Worm (Caenorhabditis elegans) whole organism, L3 larva: Measurements from ENCODE around the gene F36A4.4.

Experiments
- aly-2 ChIP-seq: fragments of 150-350 bp; optimal IDR thresholded peaks from 2 replicates; lab custom pipeline; 2014; ENCODE audit warnings: missing biosample characterization, missing genetic modification characterization
- ama-1 ChIP-seq: fragments of 150-350 bp; optimal IDR thresholded peaks from 2 replicates; lab custom pipeline; 2018
- ceh-28 ChIP-seq: fragments of 150-350 bp; optimal IDR thresholded peaks from 2 replicates; lab custom pipeline; 2014; ENCODE audit warnings: missing biosample characterization, missing genetic modification reagents, missing genetic modification characterization
- ceh-9 ChIP-seq: sonication (generic microtip); optimal IDR thresholded peaks from 2 replicates; lab custom pipeline; 2018; ENCODE audit warnings: missing biosample characterization, missing genetic modification characterization
- daf-12 ChIP-seq: fragments of 150-350 bp; optimal IDR thresholded peaks from 2 replicates; lab custom pipeline; 2014; ENCODE audit warnings: missing biosample characterization, missing genetic modification reagents, missing genetic modification characterization
- egl-27 ChIP-seq: sonication (generic microtip); optimal IDR thresholded peaks from 4 replicates; lab custom pipeline; 2017; ENCODE audit warnings: missing biosample characterization, missing genetic modification reagents, missing genetic modification characterization
- egl-5 ChIP-seq: fragments of 150-350 bp; optimal IDR thresholded peaks from 2 replicates; lab custom pipeline; 2017; ENCODE audit warnings: missing biosample characterization, missing genetic modification reagents, missing genetic modification characterization, inconsistent platforms
- elt-2 ChIP-seq: sonication (generic microtip); optimal IDR thresholded peaks from 2 replicates; lab custom pipeline; 2016; ENCODE audit warnings: missing genetic modification reagents, mild to moderate bottlenecking, missing genetic modification characterization, missing compliant biosample characterization
- elt-3 ChIP-seq, 3 experiments: fragments of 150-350 bp in 1 of 3; sonication (generic microtip) in 2 of 3; optimal IDR thresholded peaks; 2 replicates in 2 of 3; 4 replicates in 1 of 3; lab custom pipeline; 2014 to 2017; ENCODE audit warnings: missing biosample characterization in 3 of 3, missing genetic modification characterization in 3 of 3
- eor-1 ChIP-seq, 2 experiments: fragments of 150-350 bp; optimal IDR thresholded peaks; 2 replicates each; lab custom pipeline; 2014 to 2018; ENCODE audit warnings: missing biosample characterization in 2 of 2, missing genetic modification characterization in 2 of 2
- fkh-10 ChIP-seq: sonication (generic microtip); optimal IDR thresholded peaks from 2 replicates; lab custom pipeline; 2017; ENCODE audit warnings: missing biosample characterization, missing genetic modification reagents, missing genetic modification characterization
- fkh-2 ChIP-seq: fragments of 150-350 bp; optimal IDR thresholded peaks from 2 replicates; lab custom pipeline; 2014; ENCODE audit warnings: missing biosample characterization, missing genetic modification reagents, missing genetic modification characterization
- hmg-11 ChIP-seq: sonication (generic microtip); optimal IDR thresholded peaks from 2 replicates; lab custom pipeline; 2016; ENCODE audit warnings: missing genetic modification characterization, missing compliant biosample characterization
- lin-15B ChIP-seq: fragments of 150-350 bp; optimal IDR thresholded peaks from 2 replicates; lab custom pipeline; 2014; ENCODE audit warnings: missing biosample characterization, missing genetic modification characterization
- lin-39 ChIP-seq: fragments of 150-350 bp; optimal IDR thresholded peaks from 2 replicates; lab custom pipeline; 2018; ENCODE audit warnings: missing biosample characterization, missing genetic modification reagents, missing genetic modification characterization
- lsy-12 ChIP-seq: sonication (generic microtip); optimal IDR thresholded peaks from 2 replicates; lab custom pipeline; 2016; ENCODE audit warnings: mild to moderate bottlenecking, missing genetic modification characterization, missing compliant biosample characterization
- mdl-1 ChIP-seq: fragments of 150-350 bp; optimal IDR thresholded peaks from 2 replicates; lab custom pipeline; 2014; ENCODE audit warnings: missing biosample characterization, missing genetic modification characterization
- nhr-12 ChIP-seq: fragments of 150-350 bp; optimal IDR thresholded peaks from 2 replicates; lab custom pipeline; 2014; ENCODE audit warnings: missing biosample characterization, missing genetic modification characterization
- nhr-23 ChIP-seq: fragments of 150-350 bp; optimal IDR thresholded peaks from 2 replicates; lab custom pipeline; 2014; ENCODE audit warnings: missing biosample characterization, missing genetic modification reagents, missing genetic modification characterization
- nhr-237 ChIP-seq: fragments of 150-350 bp; optimal IDR thresholded peaks from 2 replicates; lab custom pipeline; 2014; ENCODE audit warnings: missing biosample characterization, missing genetic modification characterization
- nhr-25 ChIP-seq: sonication (generic microtip); optimal IDR thresholded peaks from 2 replicates; lab custom pipeline; 2017; ENCODE audit warnings: missing biosample characterization, missing genetic modification characterization
- nhr-28 ChIP-seq: fragments of 150-350 bp; optimal IDR thresholded peaks from 2 replicates; lab custom pipeline; 2014; ENCODE audit warnings: missing biosample characterization, missing genetic modification characterization
- nhr-76 ChIP-seq: fragments of 150-350 bp; sonication (generic microtip); optimal IDR thresholded peaks from 5 replicates; lab custom pipeline; 2014; ENCODE audit warnings: missing biosample characterization, missing genetic modification characterization
- nhr-77 ChIP-seq: fragments of 150-350 bp; optimal IDR thresholded peaks from 2 replicates; lab custom pipeline; 2014; ENCODE audit warnings: missing biosample characterization, missing genetic modification characterization
- pha-4 ChIP-seq: fragments of 150-350 bp; optimal IDR thresholded peaks from 2 replicates; lab custom pipeline; 2014; ENCODE audit warnings: missing biosample characterization, missing genetic modification reagents, missing genetic modification characterization
- pqm-1 ChIP-seq: fragments of 150-350 bp; optimal IDR thresholded peaks from 2 replicates; lab custom pipeline; 2017; ENCODE audit warnings: missing biosample characterization, missing genetic modification characterization, inconsistent platforms
- sea-2 ChIP-seq: fragments of 150-350 bp; sonication (generic microtip); optimal IDR thresholded peaks from 4 replicates; lab custom pipeline; 2014; ENCODE audit warnings: missing biosample characterization, missing genetic modification reagents, missing genetic modification characterization
- tbx-2 ChIP-seq: sonication (generic microtip); optimal IDR thresholded peaks from 2 replicates; lab custom pipeline; 2016; ENCODE audit warnings: mild to moderate bottlenecking, missing genetic modification characterization, missing compliant biosample characterization
- unc-39 ChIP-seq: sonication (generic microtip); optimal IDR thresholded peaks from 4 replicates; lab custom pipeline; 2017; ENCODE audit warnings: missing biosample characterization, missing genetic modification characterization
- unc-62 ChIP-seq: fragments of 150-350 bp; sonication (generic microtip); optimal IDR thresholded peaks from 4 replicates; lab custom pipeline; 2014; ENCODE audit warnings: missing biosample characterization, missing genetic modification reagents, missing genetic modification characterization
- zag-1 ChIP-seq: fragments of 150-350 bp; optimal IDR thresholded peaks from 2 replicates; lab custom pipeline; 2014; ENCODE audit warnings: missing biosample characterization, missing genetic modification characterization
- ztf-11 ChIP-seq: fragments of 150-350 bp; optimal IDR thresholded peaks from 2 replicates; lab custom pipeline; 2014; ENCODE audit warnings: missing biosample characterization, missing genetic modification characterization
- ztf-4 ChIP-seq: fragments of 150-350 bp; optimal IDR thresholded peaks from 2 replicates; lab custom pipeline; 2014; ENCODE audit warnings: missing biosample characterization, missing genetic modification characterization

The F36A4.4 gene

DNA sequence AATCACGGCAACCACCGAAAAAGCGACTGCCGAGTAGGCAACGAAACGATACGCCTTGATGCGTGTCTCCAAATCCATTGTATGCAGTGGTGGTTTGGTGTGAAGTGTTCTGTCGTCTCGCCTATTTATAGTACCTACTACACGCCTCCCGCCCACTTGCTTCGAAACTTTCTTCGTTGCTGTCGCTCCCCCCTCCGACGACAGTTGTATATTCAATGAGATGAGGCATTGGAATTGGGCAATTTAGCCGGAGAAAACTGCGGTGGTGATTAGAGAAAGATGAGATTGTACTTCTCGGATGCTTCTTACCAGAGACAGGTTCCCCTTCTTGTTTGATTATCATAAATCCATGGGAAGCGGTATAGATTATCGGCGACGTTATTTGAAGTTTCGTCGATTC lies 22.9 kb upstream of the F36A4.4 start, which contains the start of gene col-34:
Gene col-34, minus strand, starts transcription at position 101 of the 400 bp plus-strand sequence.
- no peak for TF ChIP-seq nhr-12
- TF ChIP-seq lin-39 (tag; lab: Kevin White, UChicago), result no peak
- TF ChIP-seq egl-27 (tag; lab: Kevin White, UChicago), result no peak
- no peak for TF ChIP-seq lsy-12 (tag; lab: Kevin White, UChicago)
- no peak for TF ChIP-seq nhr-76 (tag; lab: Kevin White, UChicago)
- TF ChIP-seq mdl-1 (tag; lab: Kevin White, UChicago), result no peak
- TF ChIP-seq egl-5 (tag; lab: Kevin White, UChicago), result peak; percentile 15
- TF ChIP-seq, all 47 proteins: peak for 1

DNA sequence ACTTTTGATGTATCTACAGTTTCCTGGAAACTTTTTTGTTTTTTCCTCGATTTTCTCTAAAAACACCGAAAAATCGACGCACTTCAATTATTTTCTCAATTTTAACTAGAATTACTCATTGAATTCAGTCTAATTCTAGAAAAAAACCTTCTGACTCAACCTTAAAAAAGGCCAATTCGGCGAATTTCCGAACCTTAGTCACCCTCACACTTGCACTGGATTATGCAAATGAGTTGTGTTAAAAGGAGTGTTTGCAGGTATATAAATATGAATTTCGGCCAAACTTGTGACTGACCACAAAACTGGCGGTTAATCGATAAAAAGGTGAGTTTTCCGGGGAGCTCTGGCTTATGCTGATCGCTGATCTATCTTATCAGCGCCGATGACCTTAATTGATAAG lies 20.9 kb upstream of the F36A4.4 start, which contains the start of gene ttr-20:
Gene ttr-20, plus strand, starts transcription at position 301 of the 400 bp plus-strand sequence.
- no peak for TF ChIP-seq lsy-12 (tag; lab: Kevin White, UChicago)
- no peak for TF ChIP-seq unc-62 (GFP tag; lab: Kevin White, UChicago)
- TF ChIP-seq tbx-2 (tag; lab: Kevin White, UChicago), result no peak
- no peak for TF ChIP-seq elt-3 (tag; optimal IDR thresholded peaks at IDR 0.05; lab: Kevin White, UChicago)
- no peak for TF ChIP-seq eor-1 (tag; optimal IDR thresholded peaks at IDR 0.05; lab: Kevin White, UChicago)
- no peak for TF ChIP-seq fkh-2 (tag; lab: Kevin White, UChicago)
- no peak for TF ChIP-seq egl-5 (tag; lab: Kevin White, UChicago)
- no peak for TF ChIP-seq ceh-9 (tag; lab: Kevin White, UChicago)
- TF ChIP-seq nhr-237 (tag; lab: Kevin White, UChicago), result no peak
- TF ChIP-seq fkh-10 (GFP tag; lab: Kevin White, UChicago), result no peak
- TF ChIP-seq aly-2 (tag; lab: Kevin White, UChicago), result no peak

DNA sequence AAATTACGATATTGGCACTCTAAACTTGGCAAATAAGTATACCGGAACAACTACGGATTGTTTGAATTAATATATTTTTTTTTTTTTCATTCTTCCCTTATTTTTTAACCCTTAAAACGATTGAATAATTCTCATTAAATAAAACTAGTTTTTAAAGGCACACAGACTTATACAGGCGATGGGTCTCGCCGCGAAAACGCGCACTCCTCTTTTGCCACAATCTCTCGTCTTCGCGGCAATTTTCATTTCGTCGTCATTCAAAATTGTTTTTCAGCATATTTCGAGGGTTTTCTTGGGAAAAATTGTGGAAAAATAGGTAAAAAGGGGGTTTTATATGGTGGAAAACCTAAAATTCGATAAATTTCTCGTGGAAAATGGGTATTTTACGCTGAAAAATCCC lies 20.1 kb upstream of the F36A4.4 start:
- TF ChIP-seq hmg-11 (tag; lab: Kevin White, UChicago), result peak; percentile 36
- peak; percentile 58 for TF ChIP-seq nhr-23 (tag; lab: Kevin White, UChicago)
- TF ChIP-seq nhr-25 (tag; lab: Kevin White, UChicago), result peak; percentile 62
- peak; percentile 71 for TF ChIP-seq pha-4 (tag; lab: Kevin White, UChicago)
- TF ChIP-seq lin-15B (tag; lab: Kevin White, UChicago), result peak; percentile 55
- peak; percentile 70 for TF ChIP-seq egl-5 (tag; lab: Kevin White, UChicago)
- no peak for TF ChIP-seq eor-1 (tag; optimal IDR thresholded peaks at IDR 0.05; lab: Kevin White, UChicago)
- no peak for TF ChIP-seq daf-12
- TF ChIP-seq ztf-4 (tag; lab: Kevin White, UChicago), result no peak
- TF ChIP-seq lin-39 (tag; lab: Kevin White, UChicago), result peak; percentile 31
- peak; percentile 33 for TF ChIP-seq elt-2 (tag; lab: Kevin White, UChicago)
- TF ChIP-seq zag-1, result no peak
- TF ChIP-seq, all 47 proteins: peak for 8

DNA sequence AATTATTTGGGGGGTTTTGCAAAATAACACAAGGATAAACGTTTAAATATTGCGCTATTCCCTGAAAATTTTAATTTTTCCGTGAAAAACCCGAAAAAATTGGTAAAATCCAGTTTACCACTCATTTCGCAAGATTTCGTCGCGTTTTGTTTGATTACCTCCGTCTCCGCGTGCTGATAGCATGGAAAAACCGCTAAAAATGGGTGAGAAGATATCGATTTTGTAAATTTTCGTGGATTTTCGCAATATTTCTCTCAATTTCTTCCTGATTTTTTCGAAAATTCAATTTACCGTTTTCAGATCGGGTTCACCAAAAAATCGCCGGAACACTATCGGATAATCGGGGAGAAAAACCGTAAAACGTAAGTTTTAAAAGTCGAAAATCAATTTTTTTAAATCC lies 19.6 kb upstream of the F36A4.4 start, which contains the start of gene ama-1:
Gene ama-1, plus strand, starts transcription at position 301 of the 400 bp plus-strand sequence.
- TF ChIP-seq ztf-4 (tag; lab: Kevin White, UChicago) (no peak), ama-1 (lab: Kevin White, UChicago) (no peak), zag-1 (no peak), lin-39 (tag; lab: Kevin White, UChicago) (no peak), daf-12 (no peak), tbx-2 (tag; lab: Kevin White, UChicago) (no peak), hmg-11 (tag; lab: Kevin White, UChicago) (no peak), nhr-77 (no peak), ceh-28 (tag; lab: Kevin White, UChicago) (no peak), nhr-12 (no peak), mdl-1 (tag; lab: Kevin White, UChicago) (no peak), nhr-23 (tag; lab: Kevin White, UChicago) (no peak), nhr-28 (tag; lab: Kevin White, UChicago) (no peak), pha-4 (tag; lab: Kevin White, UChicago) (no peak), sea-2 (GFP tag; lab: Kevin White, UChicago) (no peak)

DNA sequence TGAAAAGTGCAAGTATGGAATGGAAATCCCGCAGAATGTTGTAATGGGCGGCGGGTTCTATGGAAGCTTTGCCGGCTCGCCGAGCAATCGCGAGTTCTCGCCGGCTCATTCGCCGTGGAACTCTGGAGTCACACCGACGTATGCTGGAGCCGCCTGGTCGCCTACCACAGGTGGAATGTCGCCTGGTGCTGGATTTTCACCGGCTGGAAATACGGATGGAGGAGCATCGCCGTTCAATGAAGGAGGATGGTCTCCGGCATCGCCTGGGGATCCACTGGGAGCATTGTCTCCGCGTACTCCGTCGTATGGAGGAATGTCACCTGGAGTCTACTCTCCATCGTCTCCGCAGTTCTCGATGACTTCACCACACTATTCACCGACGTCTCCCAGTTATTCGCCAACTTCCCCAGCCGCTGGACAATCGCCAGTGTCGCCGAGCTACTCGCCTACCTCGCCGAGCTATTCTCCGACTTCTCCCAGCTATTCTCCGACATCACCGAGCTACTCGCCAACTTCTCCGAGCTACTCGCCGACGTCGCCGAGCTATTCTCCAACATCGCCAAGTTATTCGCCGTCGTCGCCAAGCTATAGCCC lies 12.3 kb upstream of the F36A4.4 start:
- TF ChIP-seq ceh-28 (tag; lab: Kevin White, UChicago) (no peak), egl-5 (tag; lab: Kevin White, UChicago) (no peak), ztf-11 (no peak), pqm-1 (tag; lab: Kevin White, UChicago) (no peak), nhr-77 (no peak), nhr-28 (tag; lab: Kevin White, UChicago) (no peak), unc-39 (tag; lab: Kevin White, UChicago) (no peak), ceh-9 (tag; lab: Kevin White, UChicago) (no peak)
